Fruit fly (Drosophila melanogaster) whole organism, pupa: ENCODE data around the gene raptor.

ENCODE experiments used
- CG12605 ChIP-seq: fragments of 200-800 bp; sonication (Bioruptor generic); IDR thresholded peaks from 2 replicates; pipeline ENCODE4 v1.3.6; 2022; ENCODE audit warnings: missing biosample characterization, missing genetic modification characterization
- CG13204 ChIP-seq: fragments of 200-800 bp; sonication (Bioruptor generic); optimal IDR thresholded peaks from 2 replicates; lab custom pipeline; 2018; ENCODE audit warnings: missing biosample characterization, mild to moderate bottlenecking, missing genetic modification characterization, moderate library complexity
- CG14655 ChIP-seq: fragments of 200-800 bp; sonication (Bioruptor generic); optimal IDR thresholded peaks from 3 replicates; lab custom pipeline; 2017; ENCODE audit warnings: mild to moderate bottlenecking, missing biosample characterization, missing genetic modification reagents, missing genetic modification characterization
- CG32121 ChIP-seq: fragments of 200-800 bp; sonication (Bioruptor generic); IDR thresholded peaks from 2 replicates; pipeline ENCODE4 v1.3.6; 2022; ENCODE audit warnings: missing biosample characterization, missing genetic modification characterization
- CG34367 ChIP-seq: fragments of 200-800 bp; sonication (Bioruptor generic); optimal IDR thresholded peaks from 2 replicates; lab custom pipeline; 2018; ENCODE audit warnings: missing biosample characterization, mild to moderate bottlenecking, missing genetic modification characterization
- CG8159 ChIP-seq: fragments of 200-800 bp; sonication (Bioruptor generic); optimal IDR thresholded peaks from 3 replicates; lab custom pipeline; 2018; ENCODE audit warnings: missing biosample characterization, mild to moderate bottlenecking, missing genetic modification characterization, moderate library complexity
- D1 ChIP-seq: fragments of 200-800 bp; sonication (Bioruptor generic); optimal IDR thresholded peaks from 2 replicates; lab custom pipeline; 2018; ENCODE audit warnings: missing biosample characterization, mild to moderate bottlenecking, missing genetic modification characterization, moderate library complexity
- EcR ChIP-seq: fragments of 200-800 bp; sonication (Bioruptor generic); optimal IDR thresholded peaks from 3 replicates; lab custom pipeline; 2019; ENCODE audit warnings: missing biosample characterization, missing genetic modification characterization, mild to moderate bottlenecking, moderate library complexity, missing genetic modification reagents
- Pif1A ChIP-seq: fragments of 200-800 bp; sonication (Bioruptor generic); optimal IDR thresholded peaks from 3 replicates; lab custom pipeline; 2016; ENCODE audit warnings: missing biosample characterization, missing genetic modification characterization
- Snoo ChIP-seq: fragments of 200-800 bp; sonication (Bioruptor generic); optimal IDR thresholded peaks from 3 replicates; lab custom pipeline; 2017; ENCODE audit warnings: missing biosample characterization, mild to moderate bottlenecking, missing genetic modification characterization, inconsistent platforms
- gl ChIP-seq: fragments of 200-800 bp; sonication (Bioruptor generic); optimal IDR thresholded peaks from 2 replicates; lab custom pipeline; 2018; ENCODE audit warnings: missing biosample characterization, mild to moderate bottlenecking, missing genetic modification characterization
- rn ChIP-seq: fragments of 200-800 bp; sonication (Bioruptor generic); IDR thresholded peaks from 2 replicates; pipeline ENCODE4 v1.3.6; 2022; ENCODE audit warnings: missing biosample characterization, missing genetic modification characterization

dm6 chrX:6094078-6094477 lies 4.1 kb upstream of the raptor start:
- TF ChIP-seq rn (GFP tag; lab: Robert Waterston, UW) (no peak), CG12605 (GFP tag; lab: Robert Waterston, UW) (no peak), CG32121 (GFP tag; lab: Robert Waterston, UW) (no peak), CG34367 (tag; lab: Kevin White, UChicago) (no peak), Snoo (tag; lab: Kevin White, UChicago) (no peak), CG8159 (tag; lab: Kevin White, UChicago) (no peak), gl (tag; lab: Kevin White, UChicago) (no peak), CG14655 (GFP tag; lab: Kevin White, UChicago) (no peak), EcR (GFP tag; lab: Kevin White, UChicago) (no peak), D1 (tag; lab: Kevin White, UChicago) (no peak), CG13204 (GFP tag; lab: Kevin White, UChicago) (no peak), Pif1A (GFP tag; lab: Kevin White, UChicago) (no peak)
